Worm (Caenorhabditis elegans): ENCODE measurements around the gene C17C3.3.

The C17C3.3 gene

DNA sequence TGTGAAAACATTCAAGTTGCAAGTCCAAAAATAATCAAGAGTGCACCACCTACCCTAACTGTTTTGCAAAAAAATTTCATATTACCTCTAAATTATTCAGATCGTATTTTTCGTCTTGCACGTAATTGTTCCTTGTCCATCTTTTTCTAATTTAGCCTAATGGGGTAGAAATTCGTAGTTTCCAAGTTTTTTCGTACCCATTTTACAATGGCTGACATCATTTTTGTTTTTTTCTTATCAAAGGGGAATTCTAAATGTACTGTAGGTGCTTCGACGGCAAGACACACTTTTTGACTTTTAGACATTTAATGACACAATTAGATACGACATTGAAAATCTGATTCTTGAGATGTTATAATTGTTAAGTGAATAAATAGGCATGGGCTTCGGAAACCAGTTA is 42.9 kb downstream of the C17C3.3 start:
- TF ChIP-seq unc-62 (GFP tag; optimal IDR thresholded peaks at IDR 0.05) = no peak

- no peak for TF ChIP-seq unc-62 (GFP tag; optimal IDR thresholded peaks at IDR 0.05)
Observed at ce11 chrII:5605538-5605945, 44.0 kb downstream of the C17C3.3 start.

DNA sequence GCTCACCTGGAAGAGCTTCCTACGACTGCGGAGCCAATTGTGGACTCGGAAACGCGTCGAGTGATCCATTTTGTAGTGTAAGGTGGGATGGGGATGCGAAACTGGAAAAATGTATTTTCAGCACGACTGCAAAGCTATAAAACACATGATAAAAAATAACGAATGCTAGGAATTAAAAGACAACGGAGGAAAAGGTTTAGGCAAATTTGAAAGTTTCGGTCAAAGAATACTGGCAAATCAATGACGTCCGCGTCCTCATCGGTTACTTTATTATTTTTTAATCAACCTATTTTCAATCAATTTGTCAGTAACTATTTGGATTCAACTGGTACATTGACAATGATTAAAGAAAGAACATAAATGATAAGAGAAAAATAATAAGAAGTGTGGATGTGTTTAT is 46.2 kb downstream of the C17C3.3 start, which contains the start of gene C17G10.7:
Gene C17G10.7 (minus strand): TSS at position 101 of the 400 bp plus-strand sequence.
- no peak for TF ChIP-seq unc-62 (GFP tag; optimal IDR thresholded peaks at IDR 0.05)

Data from whole organism, dauer.